Fruit fly (Drosophila melanogaster): Measurements from ENCODE around the gene CG10970.
A peak's percentile ranks its signal among the peaks of the same experiment; 100 is the strongest.

The CG10970 gene

DNA sequence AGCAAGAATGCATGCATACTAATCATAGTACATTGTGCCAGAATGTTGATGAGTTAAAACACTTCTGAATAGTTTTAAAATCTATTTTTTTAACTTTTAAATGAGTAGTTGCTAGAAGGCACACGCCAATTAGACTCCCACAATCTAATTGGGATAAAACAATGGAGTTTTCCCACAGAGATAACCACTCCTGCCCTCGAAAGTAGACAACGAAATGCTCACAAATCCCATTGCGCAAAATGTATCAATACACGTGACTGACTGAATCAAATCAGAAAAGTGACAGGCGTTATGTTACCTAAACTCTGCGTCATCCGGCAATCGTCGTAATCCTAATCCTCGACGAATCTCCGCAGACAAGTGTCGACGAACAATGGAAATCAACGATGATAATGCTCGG, 46.6 kb upstream of the CG10970 start:
- TF ChIP-seq Sox102F (GFP tag; optimal IDR thresholded peaks at IDR 0.05) (no peak), svp (GFP tag) (no peak), OdsH (GFP tag; optimal IDR thresholded peaks at IDR 0.05) (no peak), CG6808 (GFP tag; optimal IDR thresholded peaks at IDR 0.05) (no peak), CG6163 (GFP tag; IDR thresholded peaks at IDR 0.05) (no peak), CG7368 (GFP tag; optimal IDR thresholded peaks at IDR 0.05) (no peak), fd59A (GFP tag; optimal IDR thresholded peaks at IDR 0.05) (no peak), topi (GFP tag; optimal IDR thresholded peaks at IDR 0.05) (no peak), fd85E (GFP tag; optimal IDR thresholded peaks at IDR 0.05) (no peak), CG3032 (tag; optimal IDR thresholded peaks at IDR 0.05) (no peak), CG16779 (tag; optimal IDR thresholded peaks at IDR 0.05) (no peak), Blimp-1 (GFP tag; optimal IDR thresholded peaks at IDR 0.05) (no peak), CG11294 (GFP tag; IDR thresholded peaks at IDR 0.05) (no peak), acj6 (GFP tag; optimal IDR thresholded peaks at IDR 0.05) (no peak), Met (GFP tag; optimal IDR thresholded peaks at IDR 0.05) (no peak), dac (GFP tag; optimal IDR thresholded peaks at IDR 0.05) (no peak)

DNA sequence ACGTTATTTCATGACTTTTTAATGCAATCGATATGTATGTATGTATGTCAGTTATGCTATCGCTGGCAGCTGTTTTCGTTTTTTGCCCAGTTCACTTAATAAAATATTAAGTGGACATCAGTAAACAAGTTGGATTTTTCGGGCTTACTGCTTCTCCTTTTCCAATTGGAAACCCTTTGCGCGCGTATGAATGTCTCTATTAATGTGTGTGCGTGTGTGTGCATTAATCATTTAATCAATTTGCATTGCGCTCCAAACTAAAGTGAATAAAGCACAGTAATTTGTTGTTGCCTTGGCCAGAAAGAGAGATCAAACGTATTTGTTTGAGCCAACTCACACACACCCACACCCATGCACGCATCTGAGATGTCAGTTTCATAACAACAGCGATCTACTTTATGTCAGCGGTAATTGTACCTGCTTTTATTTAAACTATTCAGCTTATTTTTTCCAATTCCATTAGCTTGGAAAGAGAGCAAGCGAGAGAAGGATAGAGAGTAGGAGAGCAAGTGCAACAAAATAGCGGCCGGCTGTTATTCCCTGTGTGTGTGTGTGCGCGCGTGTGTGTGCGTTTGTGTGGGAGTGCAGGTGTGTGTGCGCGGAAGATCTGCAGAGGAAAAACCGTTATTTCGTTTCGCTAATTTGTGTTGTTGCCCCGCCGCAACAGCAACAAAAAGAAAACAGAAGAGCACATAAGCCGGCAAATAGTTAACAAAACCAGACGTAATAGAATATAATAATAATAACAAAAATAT, 39.1 kb upstream of the CG10970 start:
- TF ChIP-seq esn (GFP tag; optimal IDR thresholded peaks at IDR 0.05) (no peak), Ets21C (GFP tag; optimal IDR thresholded peaks at IDR 0.05) (no peak), Eip78C (GFP tag) (peak; percentile 40), dsx (GFP tag; optimal IDR thresholded peaks at IDR 0.05; ENCODE audit: poor library complexity, severe bottlenecking) (peak; percentile 91)

DNA sequence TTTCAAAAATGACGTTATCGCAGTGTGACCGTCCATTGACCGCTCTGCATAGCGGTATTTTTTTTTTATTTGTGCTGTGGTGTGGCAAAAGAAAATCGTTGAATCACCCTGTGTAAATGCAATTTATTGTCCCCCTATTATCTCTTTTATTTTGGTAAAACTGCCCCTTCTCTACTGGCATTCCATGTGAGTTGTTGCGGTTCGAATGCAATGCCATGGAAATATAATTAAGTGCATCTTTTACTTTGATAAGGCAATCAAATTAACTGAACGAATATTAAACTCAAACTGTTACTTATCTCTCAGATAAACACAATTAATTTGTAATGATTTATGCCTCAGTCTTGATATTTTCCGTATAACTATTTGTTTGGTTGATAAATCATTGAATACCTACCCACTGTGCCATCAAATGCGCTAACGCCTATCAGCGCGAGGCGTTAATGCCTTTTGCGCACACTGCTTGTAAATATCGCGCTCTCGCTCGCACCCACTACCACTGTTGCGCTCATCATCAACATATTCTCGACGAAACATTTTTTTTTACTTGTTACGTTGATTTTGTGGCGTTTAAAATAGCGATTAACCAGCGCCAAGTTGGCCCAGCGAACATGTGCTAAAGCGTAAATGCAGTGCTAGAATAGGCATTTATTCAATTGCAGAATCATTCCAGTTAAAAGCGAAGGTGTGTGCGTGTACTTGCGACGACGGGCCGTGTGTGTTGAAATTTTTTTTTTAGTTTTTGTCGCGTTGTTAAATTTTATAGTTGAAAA, 38.0 kb upstream of the CG10970 start:
- TF ChIP-seq Eip75B (GFP tag; optimal IDR thresholded peaks at IDR 0.05) (peak; percentile 58), acj6 (GFP tag; optimal IDR thresholded peaks at IDR 0.05) (peak; percentile 47), CG8319 (GFP tag; optimal IDR thresholded peaks at IDR 0.05) (peak; percentile 16), net (GFP tag; optimal IDR thresholded peaks at IDR 0.05) (peak; percentile 57), CG10631 (GFP tag; optimal IDR thresholded peaks at IDR 0.05) (peak; percentile 57), Hr38 (GFP tag; optimal IDR thresholded peaks at IDR 0.05) (no peak), CG32006 (GFP tag; optimal IDR thresholded peaks at IDR 0.05) (peak; percentile 66), dac (GFP tag; optimal IDR thresholded peaks at IDR 0.05) (peak; percentile 9), Gug (GFP tag; IDR thresholded peaks at IDR 0.05) (peak; percentile 18; the same call in 1 of the 2 replicates), Sox14 (GFP tag; optimal IDR thresholded peaks at IDR 0.05) (peak; percentile 65), topi (GFP tag; optimal IDR thresholded peaks at IDR 0.05) (peak; percentile 69), Met (GFP tag; optimal IDR thresholded peaks at IDR 0.05) (peak; percentile 65), Eip78C (GFP tag) (peak; percentile 81), pdm3 (GFP tag; optimal IDR thresholded peaks at IDR 0.05) (peak; percentile 67), CG8119 (GFP tag; IDR thresholded peaks at IDR 0.05) (peak; percentile 48; the same call in 2 of the 3 replicates), OdsH (GFP tag; optimal IDR thresholded peaks at IDR 0.05) (no peak), spab (GFP tag; optimal IDR thresholded peaks at IDR 0.05) (no peak), CG11902 (GFP tag; optimal IDR thresholded peaks at IDR 0.05) (peak; percentile 37), fd59A (GFP tag; optimal IDR thresholded peaks at IDR 0.05) (no peak), CG6854 (GFP tag; optimal IDR thresholded peaks at IDR 0.05) (peak; percentile 19), CG6163 (GFP tag; IDR thresholded peaks at IDR 0.05) (peak; percentile 22; the same call in 1 of the 3 replicates), Sox15 (GFP tag; optimal IDR thresholded peaks at IDR 0.05) (peak; percentile 53), lz (GFP tag; optimal IDR thresholded peaks at IDR 0.05) (peak; percentile 55), eg (GFP tag; IDR thresholded peaks at IDR 0.05) (no peak), fkh (GFP tag; optimal IDR thresholded peaks at IDR 0.05) (peak; percentile 75), vri (GFP tag; optimal IDR thresholded peaks at IDR 0.05) (no peak), svp (GFP tag) (no peak), CG15336 (GFP tag; IDR thresholded peaks at IDR 0.05) (peak; percentile 36; the same call in 1 of the 2 replicates), CG31627 (GFP tag; optimal IDR thresholded peaks at IDR 0.05) (peak; percentile 66), CG11762 (GFP tag; optimal IDR thresholded peaks at IDR 0.05; ENCODE audit: insufficient read depth) (peak; percentile 39), cyc (GFP tag; optimal IDR thresholded peaks at IDR 0.05) (peak; percentile 61), Ets21C (GFP tag; optimal IDR thresholded peaks at IDR 0.05) (peak; percentile 61), Eip93F (GFP tag; optimal IDR thresholded peaks at IDR 0.05) (no peak), CG1621 (tag; optimal IDR thresholded peaks at IDR 0.05) (peak; percentile 16), CG7368 (GFP tag; optimal IDR thresholded peaks at IDR 0.05) (no peak)
